Fruit fly (Drosophila melanogaster) whole organism, larva: ENCODE data around the gene Unr.

Experiments used
- noc ChIP-seq: fragments of 200-800 bp; sonication (Bioruptor generic); optimal IDR thresholded peaks from 3 replicates; lab custom pipeline; 2019; ENCODE audit warnings: missing biosample characterization, mild to moderate bottlenecking, missing genetic modification characterization, moderate library complexity

Gene Unr

dm6 chr3L:8451966-8452620 is 9.9 kb upstream of the Unr start:
- TF ChIP-seq noc (tag; lab: Kevin White, UChicago) = no peak

DNA sequence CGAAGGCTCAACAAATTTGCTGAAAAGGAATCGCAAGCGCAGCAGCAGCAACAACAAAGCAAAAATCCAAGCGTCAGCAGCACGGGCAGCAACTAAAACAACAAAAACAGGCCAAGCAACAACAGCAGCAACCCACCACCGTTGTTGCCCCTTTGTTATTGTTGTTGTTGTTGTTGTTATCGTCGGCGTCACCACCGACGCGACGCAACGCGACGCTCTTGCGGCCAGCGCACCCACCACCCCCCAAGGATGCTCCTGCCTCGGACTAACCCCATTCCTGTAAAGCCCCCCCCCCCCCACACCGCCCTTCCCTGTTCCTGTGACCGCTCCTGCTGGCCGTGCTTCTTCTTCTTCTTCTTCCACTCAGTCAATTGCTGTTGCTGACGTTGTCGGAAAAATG is 8.6 kb upstream of the Unr start:
- TF ChIP-seq noc (tag; lab: Kevin White, UChicago) = no peak

- TF ChIP-seq noc (tag; lab: Kevin White, UChicago) = peak; percentile 51
Observed at dm6 chr3L:8449800-8450690, 7.9 kb upstream of the Unr start, which contains the start of gene Gug. TSS of gene Gug (plus strand) at chr3L:8449922.

DNA sequence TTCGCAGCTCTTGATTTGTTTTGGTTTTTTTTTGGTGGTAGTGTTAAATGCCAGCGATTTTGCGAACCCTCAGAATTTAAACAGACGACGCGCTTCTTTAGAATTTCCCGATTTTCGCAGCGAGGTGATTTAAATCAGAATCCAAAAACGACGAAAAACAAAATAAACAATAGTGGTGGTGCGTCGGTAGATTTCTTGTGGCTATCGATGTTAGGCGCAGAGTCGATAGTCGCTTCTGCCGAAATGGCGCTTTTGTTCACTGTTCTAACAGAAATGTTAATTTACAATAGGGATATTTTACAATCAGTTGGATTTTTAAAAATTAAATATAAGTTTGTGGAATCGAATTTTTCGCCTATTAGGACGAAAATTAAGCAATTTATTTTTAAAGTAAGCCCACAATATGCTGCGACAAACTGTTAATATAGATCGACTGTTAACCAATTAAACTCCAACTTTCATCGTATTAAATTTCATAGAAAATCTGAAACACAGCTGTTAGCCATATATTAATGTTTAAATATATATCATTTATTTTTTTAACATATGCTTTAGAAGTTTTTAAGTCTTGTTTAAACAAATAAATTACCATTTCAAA is 7.1 kb upstream of the Unr start, which contains the start of gene CG6983:
Gene CG6983 (minus strand): TSS at position 176 of the 598 bp plus-strand sequence.
- no peak for TF ChIP-seq noc (tag; lab: Kevin White, UChicago)

DNA sequence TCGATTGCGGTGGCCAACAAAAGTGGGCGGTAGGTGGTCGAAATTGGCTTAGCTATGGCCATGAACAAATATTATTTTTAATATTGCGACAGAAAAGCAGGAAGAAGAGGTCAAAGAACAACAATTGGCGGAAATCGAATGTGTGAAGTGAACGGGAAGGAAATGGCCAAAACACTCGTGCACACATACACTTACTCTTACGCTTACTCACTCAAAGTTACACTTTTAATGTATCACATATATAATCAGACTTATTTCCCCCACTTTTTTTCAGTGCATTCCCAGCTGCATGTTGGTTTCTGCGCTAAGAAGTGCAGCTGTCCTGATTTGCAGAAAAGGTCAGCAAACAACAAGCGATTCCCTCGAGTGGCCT is 6.3 kb upstream of the Unr start:
- TF ChIP-seq noc (tag; lab: Kevin White, UChicago) = no peak

DNA sequence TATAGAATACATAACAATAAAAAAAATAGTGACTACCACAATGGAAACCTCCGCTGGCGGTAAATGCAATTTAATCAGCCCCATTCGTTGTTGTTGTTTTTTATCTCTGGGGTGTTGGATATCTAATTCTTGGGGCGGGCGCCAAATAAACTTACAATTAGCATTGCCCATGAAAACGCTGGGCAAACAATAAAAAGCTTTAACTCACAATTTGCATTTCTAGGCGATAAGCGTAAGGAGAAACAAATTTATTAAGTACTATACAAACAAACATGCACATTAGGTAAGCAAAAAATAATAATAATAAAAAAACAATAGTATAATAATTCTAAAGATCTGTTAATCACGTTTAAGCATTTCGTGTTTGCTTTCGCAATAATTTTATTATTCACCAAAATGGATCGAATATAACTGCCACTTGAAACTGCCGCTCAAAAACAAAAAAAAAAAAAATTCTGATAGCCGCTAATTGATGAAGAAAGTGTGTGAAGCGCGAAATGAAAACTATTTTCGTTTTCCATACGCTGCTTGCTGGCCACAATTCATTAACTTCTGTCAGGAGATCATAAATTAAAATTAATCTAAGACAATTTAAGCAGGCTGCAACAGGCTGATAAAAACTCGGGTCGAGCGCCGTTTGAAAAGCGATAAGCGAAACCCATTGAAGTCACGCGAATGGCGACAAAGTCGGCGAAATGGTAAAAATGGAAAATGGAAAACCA is 5.8 kb upstream of the Unr start:
- peak; percentile 78 for TF ChIP-seq noc (tag; lab: Kevin White, UChicago)

DNA sequence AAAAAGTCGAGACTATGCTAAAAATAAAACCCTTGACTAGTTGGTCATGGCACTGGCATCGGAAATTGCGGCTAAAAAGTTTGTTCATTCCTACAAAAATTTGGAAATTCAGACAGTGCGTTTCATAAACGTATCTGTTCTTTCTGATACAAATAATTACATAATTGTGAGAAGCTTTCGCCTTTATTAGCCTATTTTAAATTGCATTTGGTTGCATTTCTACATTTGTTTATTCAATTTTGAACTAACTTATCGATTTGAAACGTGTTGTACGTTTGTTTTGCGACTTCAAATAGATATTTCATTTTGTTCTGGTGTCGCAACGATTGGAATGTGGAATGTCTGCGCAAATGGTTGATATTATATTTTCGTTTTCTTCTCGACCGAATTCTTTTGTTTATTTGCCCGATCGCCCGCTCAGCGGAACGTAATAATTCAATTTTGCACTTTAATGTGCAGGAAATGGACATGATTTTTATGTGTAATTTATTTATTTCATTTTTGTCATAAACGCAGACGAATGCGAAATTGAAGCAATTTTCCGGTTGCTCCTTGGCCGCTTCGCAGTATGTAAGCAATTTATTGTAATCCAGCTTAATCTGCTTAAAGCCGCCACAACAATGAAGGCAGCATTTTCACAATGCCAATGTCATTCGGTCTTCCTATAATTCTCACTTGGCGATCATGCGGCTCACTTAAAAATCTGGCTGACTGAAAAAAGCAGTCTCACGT is 4.0 kb upstream of the Unr start:
- peak; percentile 86 for TF ChIP-seq noc (tag; lab: Kevin White, UChicago)

- no peak for TF ChIP-seq noc (tag; lab: Kevin White, UChicago)
Observed at dm6 chr3L:8445027-8445426, 2.8 kb upstream of the Unr start.

DNA sequence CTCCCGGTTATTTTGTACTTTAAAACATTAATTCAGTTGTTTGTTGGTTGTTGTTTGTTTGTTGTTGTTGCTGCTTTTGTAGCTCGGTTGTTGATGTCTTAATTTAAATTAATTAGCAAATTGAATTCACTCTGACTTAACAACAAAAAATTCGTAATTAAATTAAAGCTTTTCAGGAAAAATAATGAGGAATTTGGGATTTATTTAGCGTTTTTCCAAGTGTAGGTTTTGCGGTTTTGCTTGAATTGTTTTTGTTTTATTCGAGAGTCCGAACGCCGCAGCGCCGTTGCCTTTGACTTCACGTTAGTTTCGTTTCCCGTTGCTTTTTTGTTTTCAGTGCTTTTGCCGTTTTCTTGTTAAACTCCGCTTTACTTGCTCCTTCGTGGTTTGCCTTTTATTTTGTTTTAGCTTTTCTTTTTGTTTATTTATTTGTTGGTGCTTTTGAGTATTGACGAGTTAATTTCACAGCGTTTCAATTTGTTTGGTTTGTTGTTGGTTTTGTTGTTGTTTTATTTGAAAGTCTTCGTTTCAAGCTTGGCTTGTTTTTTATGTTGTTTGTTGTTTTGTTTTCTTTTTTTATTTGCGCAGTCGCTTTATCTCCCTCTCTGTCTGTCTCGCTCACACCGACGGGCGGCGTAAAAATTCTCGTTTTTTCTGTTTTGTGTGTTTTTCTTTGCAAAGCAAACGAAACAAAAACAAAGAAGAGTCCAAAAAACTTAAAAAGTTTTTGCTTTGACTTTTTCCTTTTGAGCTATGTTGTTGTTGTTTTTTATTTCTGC is 1.2 kb downstream of the Unr start:
- TF ChIP-seq noc (tag; lab: Kevin White, UChicago) = no peak

- no peak for TF ChIP-seq noc (tag; lab: Kevin White, UChicago)
Observed at dm6 chr3L:8440079-8440478, 2.1 kb downstream of the Unr start.

dm6 chr3L:8437583-8437982 is 4.6 kb downstream of the Unr start:
- no peak for TF ChIP-seq noc (tag; lab: Kevin White, UChicago)

dm6 chr3L:8424831-8425336 is 17.3 kb downstream of the Unr start, which contains the start of gene Cbl:
TSS of gene Cbl (plus strand) at chr3L:8424954.
- no peak for TF ChIP-seq noc (tag; lab: Kevin White, UChicago)

- no peak for TF ChIP-seq noc (tag; lab: Kevin White, UChicago)
Observed at dm6 chr3L:8423156-8423555, 19.0 kb downstream of the Unr start.
